Fruit fly (Drosophila melanogaster) Kc167 (cell line): ENCODE data around the gene Doc1.

ENCODE experiments used
- insv ChIP-seq: fragments of >200 bp; optimal IDR thresholded peaks from 3 replicates; lab custom pipeline; 2018; ENCODE audit warnings: missing external identifiers
- psq ChIP-seq: fragments of >200 bp; optimal IDR thresholded peaks from 2 replicates; lab custom pipeline; 2017; ENCODE audit warnings: missing external identifiers

- TF ChIP-seq psq (no peak), insv (lab: Kevin White, UChicago) (no peak)
Measured at dm6 chr3L:9052798-9053541, 11.8 kb downstream of the Doc1 start.
